Fruit fly (Drosophila melanogaster) whole organism, embryonic: ENCODE results near the gene CG34049.

Experiments used
- Atf-2 ChIP-seq: fragments of 200-800 bp; sonication (Bioruptor generic); optimal IDR thresholded peaks from 2 replicates; lab custom pipeline; 2016; ENCODE audit warnings: missing biosample characterization, missing genetic modification characterization
- BEAF-32 ChIP-seq: fragments of 200-800 bp; sonication (Bioruptor generic); optimal IDR thresholded peaks from 3 replicates; lab custom pipeline; 2017; ENCODE audit warnings: missing biosample characterization, missing genetic modification characterization, mild to moderate bottlenecking, moderate library complexity, missing genetic modification reagents
- CG10959 ChIP-seq: fragments of 200-800 bp; sonication (Bioruptor generic); IDR thresholded peaks from 2 replicates; pipeline ENCODE4 v1.3.6; 2022; ENCODE audit warnings: missing biosample characterization, missing genetic modification characterization
- CG11696 ChIP-seq: fragments of 200-800 bp; sonication (Bioruptor generic); IDR thresholded peaks from 2 replicates; pipeline ENCODE4 v1.3.6; 2022; ENCODE audit warnings: missing biosample characterization, missing genetic modification characterization
- CG14710 ChIP-seq: fragments of 200-800 bp; sonication (Bioruptor generic); optimal IDR thresholded peaks from 3 replicates; lab custom pipeline; 2019; ENCODE audit warnings: missing biosample characterization, mild to moderate bottlenecking, missing genetic modification characterization, moderate library complexity
- CG1603 ChIP-seq: fragments of 200-800 bp; sonication (Bioruptor generic); optimal IDR thresholded peaks from 2 replicates; lab custom pipeline; 2019; ENCODE audit warnings: missing biosample characterization, mild to moderate bottlenecking, missing genetic modification characterization, moderate library complexity
- CG16863 ChIP-seq: fragments of 200-800 bp; sonication (Bioruptor generic); optimal IDR thresholded peaks from 3 replicates; lab custom pipeline; 2016; ENCODE audit warnings: missing biosample characterization, missing genetic modification characterization
- CG17359 ChIP-seq: fragments of 200-800 bp; sonication (Bioruptor generic); optimal IDR thresholded peaks from 3 replicates; lab custom pipeline; 2018; ENCODE audit warnings: missing biosample characterization, mild to moderate bottlenecking, missing genetic modification characterization, moderate library complexity
- CG17612 ChIP-seq: fragments of 200-800 bp; sonication (Bioruptor generic); IDR thresholded peaks from 2 replicates; pipeline ENCODE4 v1.3.6; 2022; ENCODE audit warnings: missing biosample characterization, missing genetic modification characterization
- CG32772 ChIP-seq: fragments of 200-800 bp; sonication (Bioruptor generic); IDR thresholded peaks from 2 replicates; pipeline ENCODE4 v1.3.6; 2022; ENCODE audit warnings: missing biosample characterization, missing genetic modification characterization
- CG3281 ChIP-seq: fragments of 200-800 bp; sonication (Bioruptor generic); optimal IDR thresholded peaks from 3 replicates; lab custom pipeline; 2017; ENCODE audit warnings: missing biosample characterization, mild to moderate bottlenecking, missing genetic modification characterization
- CG43689 ChIP-seq: fragments of 200-800 bp; sonication (Bioruptor generic); IDR thresholded peaks from 2 replicates; pipeline ENCODE4 v1.3.6; 2022; ENCODE audit warnings: missing biosample characterization, missing genetic modification characterization
- CG4404 ChIP-seq: fragments of 200-800 bp; sonication (Bioruptor generic); IDR thresholded peaks from 2 replicates; pipeline ENCODE4 v1.3.6; 2022; ENCODE audit warnings: missing biosample characterization, missing genetic modification characterization
- CG4617 ChIP-seq: fragments of 200-800 bp; sonication (Bioruptor generic); optimal IDR thresholded peaks from 3 replicates; lab custom pipeline; 2016; ENCODE audit warnings: missing biosample characterization, missing genetic modification characterization, borderline replicate concordance
- CG4854 ChIP-seq: fragments of 200-800 bp; sonication (Bioruptor generic); optimal IDR thresholded peaks from 2 replicates; lab custom pipeline; 2016; ENCODE audit warnings: missing biosample characterization, missing genetic modification characterization, inconsistent platforms
- CG6175 ChIP-seq: fragments of 200-800 bp; sonication (Bioruptor generic); IDR thresholded peaks from 3 replicates; pipeline ENCODE4 v1.3.6; 2022; ENCODE audit warnings: missing biosample characterization, missing genetic modification characterization
- CG6683 ChIP-seq: fragments of 200-800 bp; sonication (Bioruptor generic); optimal IDR thresholded peaks from 2 replicates; lab custom pipeline; 2017; ENCODE audit warnings: missing biosample characterization, mild to moderate bottlenecking, missing genetic modification characterization, missing genetic modification reagents
- CG7357 ChIP-seq: fragments of 200-800 bp; sonication (Bioruptor generic); IDR thresholded peaks from 3 replicates; pipeline ENCODE4 v1.3.6; 2022; ENCODE audit warnings: missing biosample characterization, missing genetic modification characterization
- CG7963 ChIP-seq: fragments of 200-800 bp; sonication (Bioruptor generic); IDR thresholded peaks from 3 replicates; pipeline ENCODE4 v1.3.6; 2022; ENCODE audit warnings: missing biosample characterization, missing genetic modification characterization; ENCODE audit not compliant: partially characterized antibody
- CG8089 ChIP-seq: fragments of 200-800 bp; sonication (Bioruptor generic); optimal IDR thresholded peaks from 3 replicates; lab custom pipeline; 2016; ENCODE audit warnings: missing biosample characterization, missing genetic modification characterization
- CG8281 ChIP-seq: fragments of 200-800 bp; sonication (Bioruptor generic); optimal IDR thresholded peaks from 2 replicates; lab custom pipeline; 2018; ENCODE audit warnings: missing biosample characterization, mild to moderate bottlenecking, missing genetic modification characterization, moderate library complexity
- CG9215 ChIP-seq: fragments of 200-800 bp; sonication (Bioruptor generic); IDR thresholded peaks from 2 replicates; pipeline ENCODE4 v1.3.6; 2022; ENCODE audit warnings: missing biosample characterization, missing genetic modification characterization
- CG9727 ChIP-seq: fragments of 200-800 bp; sonication (Bioruptor generic); optimal IDR thresholded peaks from 3 replicates; lab custom pipeline; 2017; ENCODE audit warnings: missing biosample characterization, mild to moderate bottlenecking, missing genetic modification characterization
- Camta ChIP-seq: fragments of 200-800 bp; sonication (Bioruptor generic); optimal IDR thresholded peaks from 2 replicates; lab custom pipeline; 2016; ENCODE audit warnings: missing biosample characterization, missing genetic modification characterization
- Deaf1 ChIP-seq: fragments of 200-800 bp; optimal IDR thresholded peaks from 3 replicates; lab custom pipeline; 2019; ENCODE audit warnings: missing biosample characterization, mild to moderate bottlenecking, missing genetic modification characterization, moderate library complexity
- Doc2 ChIP-seq: fragments of 200-800 bp; sonication (Bioruptor generic); IDR thresholded peaks from 2 replicates; pipeline ENCODE4 v1.3.6; 2022; ENCODE audit warnings: missing biosample characterization, missing genetic modification characterization
- Dref ChIP-seq: fragments of 200-800 bp; sonication (Bioruptor generic); IDR thresholded peaks from 2 replicates; pipeline ENCODE4 v1.3.6; 2022; ENCODE audit warnings: missing biosample characterization, missing genetic modification characterization
- Ets65A ChIP-seq: fragments of 200-800 bp; sonication (Bioruptor generic); peaks from one replicate; lab custom pipeline; 2016; ENCODE audit warnings: missing biosample characterization, missing genetic modification characterization
- Sry-δ ChIP-seq: fragments of 200-800 bp; sonication (Bioruptor generic); optimal IDR thresholded peaks from 2 replicates; lab custom pipeline; 2016; ENCODE audit warnings: missing biosample characterization, missing genetic modification characterization
- Taf1 ChIP-seq: fragments of 200-800 bp; sonication (Bioruptor generic); IDR thresholded peaks from 2 replicates; pipeline ENCODE4 v1.3.6; 2022; ENCODE audit warnings: missing biosample characterization, missing genetic modification characterization
- Xrp1 ChIP-seq: fragments of 200-800 bp; sonication (Bioruptor generic); IDR thresholded peaks from 2 replicates; pipeline ENCODE4 v1.3.6; 2022; ENCODE audit warnings: missing biosample characterization, missing genetic modification characterization
- aop ChIP-seq: fragments of 200-800 bp; sonication (Bioruptor generic); IDR thresholded peaks from 2 replicates; pipeline ENCODE4 v1.3.6; 2022; ENCODE audit warnings: missing biosample characterization, missing genetic modification characterization
- ara ChIP-seq: fragments of 200-800 bp; sonication (Bioruptor generic); IDR thresholded peaks from 2 replicates; pipeline ENCODE4 v1.3.6; 2022; ENCODE audit warnings: missing biosample characterization, missing genetic modification characterization
- dati ChIP-seq: fragments of 200-800 bp; sonication (Bioruptor generic); IDR thresholded peaks from 2 replicates; pipeline ENCODE4 v1.3.6; 2022; ENCODE audit warnings: missing biosample characterization, missing genetic modification characterization
- emc ChIP-seq: fragments of 200-800 bp; sonication (Bioruptor generic); optimal IDR thresholded peaks from 2 replicates; lab custom pipeline; 2016; ENCODE audit warnings: missing biosample characterization, missing genetic modification characterization
- en ChIP-seq: fragments of 200-800 bp; sonication (Bioruptor generic); optimal IDR thresholded peaks from 2 replicates; lab custom pipeline; 2016; ENCODE audit warnings: missing biosample characterization, missing genetic modification characterization
- eve ChIP-seq, 2 experiments: fragments of >200 bp; optimal IDR thresholded peaks; 2 replicates each; lab custom pipeline; 2017; ENCODE audit warnings: missing biosample characterization in 2 of 2, missing genetic modification characterization in 2 of 2
- exex ChIP-seq: fragments of 200-800 bp; sonication (Bioruptor generic); optimal IDR thresholded peaks from 4 replicates; lab custom pipeline; 2018; ENCODE audit warnings: missing biosample characterization, mild to moderate bottlenecking, missing genetic modification characterization, moderate library complexity
- fd64A ChIP-seq: fragments of 200-800 bp; sonication (Bioruptor generic); optimal IDR thresholded peaks from 3 replicates; lab custom pipeline; 2018; ENCODE audit warnings: missing biosample characterization, mild to moderate bottlenecking, missing genetic modification characterization
- h ChIP-seq: fragments of >200 bp; optimal IDR thresholded peaks from 2 replicates; lab custom pipeline; 2017
- kay ChIP-seq: fragments of 200-800 bp; sonication (Bioruptor generic); optimal IDR thresholded peaks from 2 replicates; lab custom pipeline; 2016; ENCODE audit warnings: missing biosample characterization, missing genetic modification characterization
- maf-S ChIP-seq: fragments of 200-800 bp; sonication (Bioruptor generic); optimal IDR thresholded peaks from 2 replicates; lab custom pipeline; 2016; ENCODE audit warnings: missing biosample characterization, missing genetic modification characterization
- onecut ChIP-seq: fragments of 200-800 bp; sonication (Bioruptor generic); IDR thresholded peaks from 2 replicates; pipeline ENCODE4 v1.3.6; 2022; ENCODE audit warnings: missing biosample characterization, missing genetic modification characterization
- pros ChIP-seq: fragments of 200-800 bp; sonication (Bioruptor generic); optimal IDR thresholded peaks from 3 replicates; lab custom pipeline; 2019; ENCODE audit warnings: missing biosample characterization, mild to moderate bottlenecking, missing genetic modification characterization, moderate library complexity
- ranshi ChIP-seq: fragments of 200-800 bp; sonication (Bioruptor generic); IDR thresholded peaks from 2 replicates; pipeline ENCODE4 v1.3.6; 2022; ENCODE audit warnings: missing biosample characterization, missing genetic modification characterization
- row ChIP-seq: fragments of 200-800 bp; sonication (Bioruptor generic); IDR thresholded peaks from 3 replicates; pipeline ENCODE4 v1.3.6; 2022; ENCODE audit warnings: missing biosample characterization, missing genetic modification characterization
- sens ChIP-seq: fragments of 200-800 bp; sonication (Bioruptor generic); peaks from one replicate; lab custom pipeline; 2016; ENCODE audit warnings: missing biosample characterization, missing genetic modification characterization
- sens-2 ChIP-seq: fragments of 200-800 bp; sonication (Bioruptor generic); IDR thresholded peaks from 2 replicates; pipeline ENCODE4 v1.3.6; 2022; ENCODE audit warnings: missing biosample characterization, missing genetic modification characterization
- seq ChIP-seq: fragments of 200-800 bp; sonication (Bioruptor generic); IDR thresholded peaks from 2 replicates; pipeline ENCODE4 v1.3.6; 2022; ENCODE audit warnings: missing biosample characterization, missing genetic modification characterization
- sisA ChIP-seq: fragments of 200-800 bp; sonication (Bioruptor generic); IDR thresholded peaks from 2 replicates; pipeline ENCODE4 v1.3.6; 2022; ENCODE audit warnings: missing biosample characterization, missing genetic modification characterization
- slou ChIP-seq: fragments of 200-800 bp; sonication (Bioruptor generic); optimal IDR thresholded peaks from 3 replicates; lab custom pipeline; 2016; ENCODE audit warnings: missing biosample characterization, missing genetic modification characterization
- so ChIP-seq: fragments of 200-800 bp; sonication (Bioruptor generic); IDR thresholded peaks from 3 replicates; pipeline ENCODE4 v1.3.6; 2022; ENCODE audit warnings: missing biosample characterization, missing genetic modification characterization
- tna ChIP-seq: fragments of 200-800 bp; sonication (Bioruptor generic); IDR thresholded peaks from 2 replicates; pipeline ENCODE4 v1.3.6; 2022; ENCODE audit warnings: missing biosample characterization, missing genetic modification characterization; ENCODE audit not compliant: partially characterized antibody
- zen2 ChIP-seq: fragments of 200-800 bp; sonication (Bioruptor generic); IDR thresholded peaks from 3 replicates; pipeline ENCODE4 v1.3.6; 2022; ENCODE audit warnings: missing biosample characterization, missing genetic modification characterization; ENCODE audit not compliant: partially characterized antibody

CG34049 gene

dm6 chr2L:2249578-2249977 is 15.5 kb downstream of the CG34049 start (continued):
- TF ChIP-seq CG4617 (no peak), CG43689 (GFP tag; lab: Robert Waterston, UW) (no peak), seq (0 out of 2 replicates have a peak, but pooled peaks have one; percentile 11), CG3281 (GFP tag; lab: Kevin White, UChicago) (no peak), eve (GFP tag; optimal IDR thresholded peaks at IDR 0.05; lab: Kevin White, UChicago) (no peak), CG10959 (GFP tag; lab: Robert Waterston, UW) (no peak), Dref (GFP tag; lab: Robert Waterston, UW) (no peak), Sry-δ (no peak), CG9727 (GFP tag; lab: Kevin White, UChicago) (no peak), CG8089 (GFP tag; lab: Kevin White, UChicago) (no peak), zen2 (no peak), aop (GFP tag; lab: Robert Waterston, UW) (no peak), Ets65A (GFP tag; lab: Kevin White, UChicago) (peak; percentile 93), CG7357 (GFP tag; lab: Robert Waterston, UW) (0 out of 3 replicates have a peak, but pooled peaks have one; percentile 30), sens-2 (GFP tag; lab: Robert Waterston, UW) (no peak), pros (no peak), sisA (GFP tag; lab: Robert Waterston, UW) (no peak), CG7963 (GFP tag; lab: Robert Waterston, UW) (no peak), ranshi (no peak), Deaf1 (tag; lab: Kevin White, UChicago) (no peak), BEAF-32 (GFP tag; lab: Kevin White, UChicago) (no peak), slou (no peak), CG8281 (tag; lab: Kevin White, UChicago) (no peak), Xrp1 (GFP tag; lab: Robert Waterston, UW) (no peak), ara (GFP tag; lab: Robert Waterston, UW) (0 out of 2 replicates have a peak, but pooled peaks have one; percentile 46), exex (no peak), row (GFP tag; lab: Robert Waterston, UW) (peak; percentile 32; the same call in 2 of the 3 replicates), fd64A (no peak), CG32772 (GFP tag; lab: Robert Waterston, UW) (no peak), emc (GFP tag; lab: Kevin White, UChicago) (no peak), CG11696 (no peak), CG4854 (GFP tag; lab: Kevin White, UChicago) (no peak), CG6683 (GFP tag; lab: Kevin White, UChicago) (no peak), tna (GFP tag; lab: Robert Waterston, UW) (no peak), CG16863 (GFP tag; lab: Kevin White, UChicago) (no peak), kay (GFP tag; lab: Kevin White, UChicago) (no peak), Doc2 (no peak), Atf-2 (no peak), h (no peak), CG17612 (GFP tag; lab: Robert Waterston, UW) (no peak), CG17359 (tag; lab: Kevin White, UChicago) (no peak), CG14710 (tag; lab: Kevin White, UChicago) (no peak), onecut (GFP tag; lab: Robert Waterston, UW) (no peak), dati (no peak), CG4404 (GFP tag; lab: Robert Waterston, UW) (no peak; the same call in 1 of the 2 replicates), CG1603 (tag; lab: Kevin White, UChicago) (peak; percentile 16), CG9215 (GFP tag; lab: Robert Waterston, UW) (no peak), CG6175 (GFP tag; lab: Robert Waterston, UW) (no peak), sens (GFP tag; lab: Kevin White, UChicago) (peak; percentile 70), maf-S (no peak), Camta (GFP tag; lab: Kevin White, UChicago) (no peak), Taf1 (GFP tag; lab: Robert Waterston, UW) (no peak), en (GFP tag; lab: Kevin White, UChicago) (no peak), so (no peak)
